Worm (Caenorhabditis elegans) whole organism, young adult: ENCODE data around the gene M05D6.8.

Experiments used
- F52B5.7 ChIP-seq: sonication (generic microtip); optimal IDR thresholded peaks from 2 replicates; lab custom pipeline; 2016; ENCODE audit warnings: mild to moderate bottlenecking, missing genetic modification characterization, missing compliant biosample characterization
- K11D2.4 ChIP-seq: fragments of 200-800 bp; sonication (Bioruptor generic); IDR thresholded peaks from 2 replicates; pipeline ENCODE4 v1.3.6; 2022; ENCODE audit warnings: missing genetic modification reagents, missing genetic modification characterization, missing compliant biosample characterization
- K12H6.12 ChIP-seq: fragments of 200-800 bp; sonication (Bioruptor generic); optimal IDR thresholded peaks from 2 replicates; lab custom pipeline; 2018; ENCODE audit warnings: mild to moderate bottlenecking, missing genetic modification characterization, missing compliant biosample characterization
- ama-1 ChIP-seq, 3 experiments: fragments of 150-350 bp in 1 of 3; sonication (generic microtip) in 2 of 3; optimal IDR thresholded peaks; 2 replicates each; lab custom pipeline; 2014 to 2018; ENCODE audit warnings: missing biosample characterization in 2 of 3, missing genetic modification characterization in 2 of 3, missing genetic modification reagents in 2 of 3
- ceh-79 ChIP-seq: sonication (generic microtip); optimal IDR thresholded peaks from 2 replicates; lab custom pipeline; 2017; ENCODE audit warnings: mild to moderate bottlenecking, missing genetic modification characterization, missing compliant biosample characterization
- dpl-1 ChIP-seq: fragments of 150-350 bp; optimal IDR thresholded peaks from 2 replicates; lab custom pipeline; 2014; ENCODE audit warnings: missing biosample characterization, missing genetic modification reagents, missing genetic modification characterization
- egl-44 ChIP-seq: fragments of 200-800 bp; sonication (Bioruptor generic); IDR thresholded peaks from 2 replicates; pipeline ENCODE4 v1.3.6; 2022; ENCODE audit warnings: missing genetic modification reagents, missing genetic modification characterization, missing compliant biosample characterization
- madf-6 ChIP-seq: fragments of 200-800 bp; sonication (Bioruptor generic); IDR thresholded peaks from 2 replicates; pipeline ENCODE4 v1.3.6; 2022; ENCODE audit warnings: missing genetic modification reagents, missing genetic modification characterization, missing compliant biosample characterization
- madf-8 ChIP-seq: fragments of 200-800 bp; sonication (Bioruptor generic); conservative IDR thresholded peaks from 2 replicates; pipeline ENCODE4 v1.3.6; 2022; ENCODE audit warnings: missing genetic modification reagents, missing genetic modification characterization, missing compliant biosample characterization
- pha-4 ChIP-seq: fragments of 150-350 bp; sonication (generic microtip); optimal IDR thresholded peaks from 2 replicates; lab custom pipeline; 2014; ENCODE audit warnings: missing biosample characterization, missing genetic modification reagents, missing genetic modification characterization
- snpc-4 ChIP-seq, 5 experiments: fragments of 150-350 bp in 1 of 5; sonication (generic microtip) in 4 of 5; optimal IDR thresholded peaks; 2 replicates each; lab custom pipeline; 2014 to 2018; ENCODE audit warnings: missing genetic modification characterization in 5 of 5, missing biosample characterization in 3 of 5, antibody characterized with exemption in 2 of 5, mild to moderate bottlenecking in 2 of 5, missing compliant biosample characterization in 2 of 5, missing genotype in 2 of 5, moderate library complexity in 2 of 5, missing genetic modification reagents in 1 of 5
- unc-62 ChIP-seq: fragments of 150-350 bp; optimal IDR thresholded peaks from 2 replicates; lab custom pipeline; 2014; ENCODE audit warnings: missing biosample characterization, missing genetic modification reagents, missing genetic modification characterization

DNA sequence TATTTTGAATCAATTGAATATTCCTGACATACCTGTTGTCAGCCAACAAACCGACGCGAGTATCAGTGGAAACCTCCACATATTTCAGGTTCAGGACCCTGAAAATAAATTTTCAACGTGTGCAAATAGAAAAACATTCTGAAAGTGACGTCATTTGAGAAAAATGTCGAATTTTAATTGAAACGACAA is 42.4 kb downstream of the M05D6.8 start, which contains the start of gene F14E5.2:
- TF ChIP-seq K12H6.12: no peak
- no peak for TF ChIP-seq ceh-79 (tag; lab: Kevin White, UChicago)
- TF ChIP-seq F52B5.7: no peak
- TF ChIP-seq dpl-1: no peak
- no peak for TF ChIP-seq unc-62
- no peak for TF ChIP-seq pha-4 (tag; lab: Kevin White, UChicago)
- no peak for TF ChIP-seq K11D2.4 (GFP tag; lab: Robert Waterston, UW)
- no peak for TF ChIP-seq madf-8 (GFP tag; lab: Robert Waterston, UW)
- TF ChIP-seq ama-1 (optimal IDR thresholded peaks at IDR 0.05; lab: Kevin White, UChicago): no peak
- TF ChIP-seq ama-1 (GFP tag; optimal IDR thresholded peaks at IDR 0.05; lab: Kevin White, UChicago): no peak
- no peak for TF ChIP-seq snpc-4 (GFP tag; optimal IDR thresholded peaks at IDR 0.05; lab: Kevin White, UChicago)
- TF ChIP-seq snpc-4 (tag; optimal IDR thresholded peaks at IDR 0.05; lab: Kevin White, UChicago): no peak
- no peak for TF ChIP-seq madf-6 (GFP tag; lab: Robert Waterston, UW)
- no peak for TF ChIP-seq egl-44 (GFP tag; lab: Robert Waterston, UW)
